Worm (Caenorhabditis elegans) whole organism, mixed stage, embryonic: ENCODE data around the gene degt-1.

Source experiments
- M03D4.4 ChIP-seq: sonication (generic microtip); optimal IDR thresholded peaks from 2 replicates; lab custom pipeline; 2017; ENCODE audit warnings: mild to moderate bottlenecking, missing genetic modification characterization, missing compliant biosample characterization
- bed-3 ChIP-seq: fragments of 200-800 bp; sonication (Bioruptor generic); optimal IDR thresholded peaks from 3 replicates; lab custom pipeline; 2018; ENCODE audit warnings: mild to moderate bottlenecking, missing genetic modification characterization, moderate library complexity, missing compliant biosample characterization
- blmp-1 ChIP-seq: fragments of 150-350 bp; optimal IDR thresholded peaks from 2 replicates; lab custom pipeline; 2014; ENCODE audit warnings: missing biosample characterization, missing genetic modification characterization
- ceh-43 ChIP-seq: fragments of 200-800 bp; sonication (Bioruptor generic); optimal IDR thresholded peaks from 2 replicates; lab custom pipeline; 2018; ENCODE audit warnings: mild to moderate bottlenecking, missing genetic modification characterization, moderate library complexity, missing compliant biosample characterization
- ceh-83 ChIP-seq: fragments of 200-800 bp; sonication (Bioruptor generic); optimal IDR thresholded peaks from 2 replicates; lab custom pipeline; 2018; ENCODE audit warnings: mild to moderate bottlenecking, missing genetic modification characterization, missing compliant biosample characterization
- ces-1 ChIP-seq: fragments of 150-350 bp; optimal IDR thresholded peaks from 2 replicates; lab custom pipeline; 2014; ENCODE audit warnings: missing biosample characterization, missing genetic modification reagents, missing genetic modification characterization
- cnd-1 ChIP-seq: fragments of 200-800 bp; sonication (Bioruptor generic); optimal IDR thresholded peaks from 2 replicates; lab custom pipeline; 2018; ENCODE audit warnings: mild to moderate bottlenecking, missing genetic modification characterization, missing compliant biosample characterization
- drap-1 ChIP-seq: fragments of 200-800 bp; sonication (Bioruptor generic); optimal IDR thresholded peaks from 3 replicates; lab custom pipeline; 2018; ENCODE audit warnings: mild to moderate bottlenecking, missing genetic modification characterization, missing compliant biosample characterization
- elt-1 ChIP-seq: sonication (generic microtip); optimal IDR thresholded peaks from 2 replicates; lab custom pipeline; 2017; ENCODE audit warnings: missing genetic modification characterization, mild to moderate bottlenecking, missing compliant biosample characterization, antibody characterized with exemption, moderate library complexity, borderline replicate concordance; ENCODE audit not compliant: insufficient read depth
- elt-3 ChIP-seq: fragments of 150-350 bp; optimal IDR thresholded peaks from 2 replicates; lab custom pipeline; 2014; ENCODE audit warnings: missing biosample characterization, missing genetic modification characterization
- flh-1 ChIP-seq: fragments of 200-800 bp; sonication (Bioruptor generic); optimal IDR thresholded peaks from 2 replicates; lab custom pipeline; 2018; ENCODE audit warnings: mild to moderate bottlenecking, missing genetic modification characterization, moderate library complexity, missing compliant biosample characterization
- ham-2 ChIP-seq: fragments of 200-800 bp; sonication (Bioruptor generic); optimal IDR thresholded peaks from 2 replicates; lab custom pipeline; 2018; ENCODE audit warnings: mild to moderate bottlenecking, missing genetic modification characterization, missing compliant biosample characterization
- hlh-1 ChIP-seq: fragments of 150-350 bp; optimal IDR thresholded peaks from 2 replicates; lab custom pipeline; 2014; ENCODE audit warnings: missing biosample characterization, missing genetic modification reagents, missing genetic modification characterization
- lin-13 ChIP-seq: fragments of 150-350 bp; optimal IDR thresholded peaks from 2 replicates; lab custom pipeline; 2014; ENCODE audit warnings: missing biosample characterization, missing genetic modification characterization
- lin-32 ChIP-seq: fragments of 200-800 bp; sonication (Bioruptor generic); optimal IDR thresholded peaks from 2 replicates; lab custom pipeline; 2018; ENCODE audit warnings: mild to moderate bottlenecking, missing genetic modification characterization, missing compliant biosample characterization
- mep-1 ChIP-seq: fragments of 150-350 bp; optimal IDR thresholded peaks from 2 replicates; lab custom pipeline; 2017; ENCODE audit warnings: missing biosample characterization, missing genetic modification reagents, missing genetic modification characterization, inconsistent platforms
- mls-2 ChIP-seq: sonication (generic microtip); optimal IDR thresholded peaks from 2 replicates; lab custom pipeline; 2016; ENCODE audit warnings: mild to moderate bottlenecking, missing genetic modification characterization, moderate library complexity, missing compliant biosample characterization
- nhr-2 ChIP-seq: fragments of 150-350 bp; optimal IDR thresholded peaks from 2 replicates; lab custom pipeline; 2014; ENCODE audit warnings: missing biosample characterization, missing genetic modification characterization
- nhr-237 ChIP-seq: fragments of 150-350 bp; optimal IDR thresholded peaks from 2 replicates; lab custom pipeline; 2014; ENCODE audit warnings: missing biosample characterization, missing genetic modification characterization
- nhr-76 ChIP-seq: sonication (generic microtip); optimal IDR thresholded peaks from 2 replicates; lab custom pipeline; 2017; ENCODE audit warnings: missing biosample characterization, missing genetic modification characterization
- sem-2 ChIP-seq: fragments of 200-800 bp; sonication (Bioruptor generic); optimal IDR thresholded peaks from 2 replicates; lab custom pipeline; 2018; ENCODE audit warnings: mild to moderate bottlenecking, missing genetic modification characterization, missing compliant biosample characterization
- snpc-4 ChIP-seq: fragments of 150-350 bp; optimal IDR thresholded peaks from 2 replicates; lab custom pipeline; 2014; ENCODE audit warnings: missing biosample characterization, missing genetic modification characterization
- sptf-1 ChIP-seq: sonication (generic microtip); optimal IDR thresholded peaks from 2 replicates; lab custom pipeline; 2017; ENCODE audit warnings: mild to moderate bottlenecking, missing genetic modification characterization, moderate library complexity, missing compliant biosample characterization
- tbx-8 ChIP-seq: fragments of 200-800 bp; sonication (Bioruptor generic); optimal IDR thresholded peaks from 2 replicates; lab custom pipeline; 2018; ENCODE audit warnings: mild to moderate bottlenecking, missing genetic modification characterization, moderate library complexity, missing compliant biosample characterization
- unc-120 ChIP-seq: sonication (generic microtip); optimal IDR thresholded peaks from 2 replicates; lab custom pipeline; 2017; ENCODE audit warnings: missing genetic modification characterization, missing compliant biosample characterization; ENCODE audit not compliant: poor library complexity, severe bottlenecking
- zip-8 ChIP-seq: fragments of 150-350 bp; optimal IDR thresholded peaks from 2 replicates; lab custom pipeline; 2014; ENCODE audit warnings: missing biosample characterization, missing genetic modification characterization
- ztf-11 ChIP-seq: fragments of 150-350 bp; optimal IDR thresholded peaks from 2 replicates; lab custom pipeline; 2014; ENCODE audit warnings: missing biosample characterization, missing genetic modification characterization

The degt-1 gene

ce11 chrV:10592479-10592878 is 52.4 kb downstream of the degt-1 start, which contains the start of gene T21C9.9:
T21C9.9 (minus strand) TSS chrV:10592579.
- TF ChIP-seq ztf-11 (tag; lab: Kevin White, UChicago) (no peak), hlh-1 (tag; lab: Kevin White, UChicago) (no peak), elt-3 (tag; lab: Kevin White, UChicago) (no peak), M03D4.4 (tag; lab: Kevin White, UChicago) (no peak), snpc-4 (tag; lab: Kevin White, UChicago) (no peak), unc-120 (tag; lab: Kevin White, UChicago) (no peak), cnd-1 (tag; lab: Kevin White, UChicago) (no peak), nhr-76 (no peak), ces-1 (no peak), ham-2 (GFP tag; lab: Kevin White, UChicago) (no peak), sem-2 (GFP tag; lab: Kevin White, UChicago) (no peak), tbx-8 (GFP tag; lab: Kevin White, UChicago) (no peak), lin-13 (tag; lab: Kevin White, UChicago) (no peak)

ce11 chrV:10594810-10595209 is 54.7 kb downstream of the degt-1 start, which contains the start of gene T21C9.11:
T21C9.11 (minus strand) TSS chrV:10594910.
- TF ChIP-seq cnd-1 (tag; lab: Kevin White, UChicago) (no peak), tbx-8 (GFP tag; lab: Kevin White, UChicago) (no peak), ceh-83 (GFP tag; lab: Kevin White, UChicago) (no peak), sptf-1 (no peak), bed-3 (no peak), blmp-1 (tag; lab: Kevin White, UChicago) (no peak), nhr-2 (tag; lab: Kevin White, UChicago) (no peak), flh-1 (no peak), lin-32 (no peak), hlh-1 (tag; lab: Kevin White, UChicago) (no peak), elt-1 (tag; lab: Kevin White, UChicago) (no peak), mls-2 (tag; lab: Kevin White, UChicago) (no peak), zip-8 (tag; lab: Kevin White, UChicago) (no peak), lin-13 (tag; lab: Kevin White, UChicago) (no peak), ham-2 (GFP tag; lab: Kevin White, UChicago) (no peak), drap-1 (GFP tag; lab: Kevin White, UChicago) (no peak), nhr-237 (tag; lab: Kevin White, UChicago) (no peak), mep-1 (tag; lab: Kevin White, UChicago) (no peak), ceh-43 (GFP tag; lab: Kevin White, UChicago) (no peak)
- TF ChIP-seq, all 35 proteins: peak for 0
